Worm (Caenorhabditis elegans) whole organism, young adult: ENCODE measurements around the gene lin-52.

Experiments used
- B0019.2 ChIP-seq: fragments of 200-800 bp; sonication (Bioruptor generic); conservative IDR thresholded peaks from 2 replicates; pipeline ENCODE4 v1.3.6; 2022; ENCODE audit warnings: missing genetic modification reagents, missing genetic modification characterization, missing compliant biosample characterization
- B0035.1 ChIP-seq: sonication (generic microtip); optimal IDR thresholded peaks from 2 replicates; lab custom pipeline; 2016; ENCODE audit warnings: missing genetic modification characterization, mild to moderate bottlenecking, missing compliant biosample characterization, missing genotype, missing genetic modification reagents
- B0261.1 ChIP-seq: sonication (generic microtip); optimal IDR thresholded peaks from 2 replicates; lab custom pipeline; 2016; ENCODE audit warnings: mild to moderate bottlenecking, missing genetic modification characterization, moderate library complexity, missing compliant biosample characterization
- D2030.7 ChIP-seq: fragments of 200-800 bp; sonication (Bioruptor generic); IDR thresholded peaks from 2 replicates; pipeline ENCODE4 v1.3.6; 2022; ENCODE audit warnings: missing genetic modification reagents, missing genetic modification characterization, missing compliant biosample characterization
- F22D6.2 ChIP-seq: sonication (generic microtip); optimal IDR thresholded peaks from 2 replicates; lab custom pipeline; 2016; ENCODE audit warnings: mild to moderate bottlenecking, missing genetic modification characterization, missing compliant biosample characterization
- F33H1.4 ChIP-seq: fragments of 200-800 bp; sonication (Bioruptor generic); IDR thresholded peaks from 2 replicates; pipeline ENCODE4 v1.3.6; 2022; ENCODE audit warnings: missing genetic modification reagents, missing genetic modification characterization, missing compliant biosample characterization
- F37B4.10 ChIP-seq: fragments of 200-800 bp; sonication (Bioruptor generic); IDR thresholded peaks from 2 replicates; pipeline ENCODE4 v1.3.6; 2022; ENCODE audit warnings: missing genetic modification characterization, missing compliant biosample characterization
- F49E8.2 ChIP-seq: sonication (generic microtip); optimal IDR thresholded peaks from 3 replicates; lab custom pipeline; 2017; ENCODE audit warnings: missing genetic modification characterization, mild to moderate bottlenecking, missing compliant biosample characterization, antibody characterized with exemption, moderate library complexity; ENCODE audit not compliant: insufficient read depth
- F52B5.7 ChIP-seq: sonication (generic microtip); optimal IDR thresholded peaks from 2 replicates; lab custom pipeline; 2016; ENCODE audit warnings: mild to moderate bottlenecking, missing genetic modification characterization, missing compliant biosample characterization
- aptf-2 ChIP-seq: fragments of 200-800 bp; sonication (Bioruptor generic); conservative IDR thresholded peaks from 2 replicates; pipeline ENCODE4 v1.3.6; 2022; ENCODE audit warnings: missing genetic modification reagents, missing genetic modification characterization, missing compliant biosample characterization
- aptf-3 ChIP-seq: fragments of 200-800 bp; sonication (Bioruptor generic); IDR thresholded peaks from 2 replicates; pipeline ENCODE4 v1.3.6; 2022; ENCODE audit warnings: missing genetic modification characterization, missing compliant biosample characterization
- attf-5 ChIP-seq: fragments of 200-800 bp; sonication (Bioruptor generic); optimal IDR thresholded peaks from 2 replicates; lab custom pipeline; 2018; ENCODE audit warnings: mild to moderate bottlenecking, missing genetic modification characterization, missing compliant biosample characterization
- bed-1 ChIP-seq: fragments of 200-800 bp; sonication (Bioruptor generic); IDR thresholded peaks from 2 replicates; pipeline ENCODE4 v1.3.6; 2022; ENCODE audit warnings: missing genetic modification reagents, missing genetic modification characterization, missing compliant biosample characterization
- ccch-3 ChIP-seq: fragments of 200-800 bp; sonication (Bioruptor generic); optimal IDR thresholded peaks from 2 replicates; lab custom pipeline; 2018; ENCODE audit warnings: mild to moderate bottlenecking, missing genetic modification characterization, missing compliant biosample characterization
- cebp-1 ChIP-seq, 2 experiments: fragments of 200-800 bp in 1 of 2; sonication (Bioruptor generic) in 1 of 2; sonication (generic microtip) in 1 of 2; IDR thresholded peaks in 1 of 2; optimal IDR thresholded peaks in 1 of 2; 2 replicates each; pipeline versions ENCODE4 v1.3.6 to Lab custom; 2017 to 2022; ENCODE audit warnings: missing compliant biosample characterization in 2 of 2, missing genetic modification characterization in 2 of 2, mild to moderate bottlenecking in 1 of 2, missing genetic modification reagents in 1 of 2, moderate library complexity in 1 of 2
- ceh-79 ChIP-seq: sonication (generic microtip); optimal IDR thresholded peaks from 2 replicates; lab custom pipeline; 2017; ENCODE audit warnings: mild to moderate bottlenecking, missing genetic modification characterization, missing compliant biosample characterization
- die-1 ChIP-seq: sonication (generic microtip); optimal IDR thresholded peaks from 2 replicates; lab custom pipeline; 2016; ENCODE audit warnings: missing genotype, mild to moderate bottlenecking, missing genetic modification characterization, missing compliant biosample characterization
- dox-1 ChIP-seq: fragments of 200-800 bp; sonication (Bioruptor generic); IDR thresholded peaks from 2 replicates; pipeline ENCODE4 v1.3.6; 2022; ENCODE audit warnings: missing genetic modification reagents, missing genetic modification characterization, missing compliant biosample characterization
- dpff-1 ChIP-seq: sonication (generic microtip); optimal IDR thresholded peaks from 2 replicates; lab custom pipeline; 2017; ENCODE audit warnings: mild to moderate bottlenecking, missing genetic modification characterization, missing compliant biosample characterization
- egrh-3 ChIP-seq: fragments of 200-800 bp; sonication (Bioruptor generic); IDR thresholded peaks from 2 replicates; pipeline ENCODE4 v1.3.6; 2022; ENCODE audit warnings: missing genetic modification reagents, missing genetic modification characterization, missing compliant biosample characterization
- hlh-12 ChIP-seq: sonication (generic microtip); optimal IDR thresholded peaks from 2 replicates; lab custom pipeline; 2016; ENCODE audit warnings: missing genetic modification characterization, missing compliant biosample characterization
- hlh-26 ChIP-seq: fragments of 200-800 bp; sonication (Bioruptor generic); conservative IDR thresholded peaks from 2 replicates; pipeline ENCODE4 v1.3.6; 2022; ENCODE audit warnings: missing genetic modification reagents, missing genetic modification characterization, missing compliant biosample characterization
- hrde-1 ChIP-seq: sonication (generic microtip); optimal IDR thresholded peaks from 2 replicates; lab custom pipeline; 2016; ENCODE audit warnings: missing genetic modification characterization, mild to moderate bottlenecking, missing compliant biosample characterization, moderate library complexity, missing genotype, missing genetic modification reagents, borderline replicate concordance
- lag-1 ChIP-seq: fragments of 200-800 bp; sonication (Bioruptor generic); IDR thresholded peaks from 2 replicates; pipeline ENCODE4 v1.3.6; 2022; ENCODE audit warnings: missing genetic modification reagents, missing genetic modification characterization, missing compliant biosample characterization
- let-607 ChIP-seq, 2 experiments: fragments of 200-800 bp in 1 of 2; sonication (Bioruptor generic) in 1 of 2; sonication (generic microtip) in 1 of 2; optimal IDR thresholded peaks; 2 replicates each; lab custom pipeline; 2016 to 2018; ENCODE audit warnings: mild to moderate bottlenecking in 2 of 2, missing compliant biosample characterization in 2 of 2, missing genetic modification characterization in 2 of 2, moderate library complexity in 2 of 2, missing genotype in 1 of 2
- lin-26 ChIP-seq: fragments of 200-800 bp; sonication (Bioruptor generic); IDR thresholded peaks from 2 replicates; pipeline ENCODE4 v1.3.6; 2022; ENCODE audit warnings: missing genetic modification reagents, missing genetic modification characterization, missing compliant biosample characterization
- lir-1 ChIP-seq: fragments of 200-800 bp; sonication (Bioruptor generic); conservative IDR thresholded peaks from 2 replicates; pipeline ENCODE4 v1.3.6; 2022; ENCODE audit warnings: missing genetic modification reagents, missing genetic modification characterization, missing compliant biosample characterization
- lsl-1 ChIP-seq: fragments of 200-800 bp; sonication (Bioruptor generic); optimal IDR thresholded peaks from 2 replicates; lab custom pipeline; 2018; ENCODE audit warnings: mild to moderate bottlenecking, missing genetic modification characterization, moderate library complexity, missing compliant biosample characterization
- madf-8 ChIP-seq: fragments of 200-800 bp; sonication (Bioruptor generic); conservative IDR thresholded peaks from 2 replicates; pipeline ENCODE4 v1.3.6; 2022; ENCODE audit warnings: missing genetic modification reagents, missing genetic modification characterization, missing compliant biosample characterization
- mxl-1 ChIP-seq: sonication (generic microtip); optimal IDR thresholded peaks from 2 replicates; lab custom pipeline; 2016; ENCODE audit warnings: missing genetic modification characterization, missing compliant biosample characterization
- nfya-1 ChIP-seq: sonication (generic microtip); optimal IDR thresholded peaks from 2 replicates; lab custom pipeline; 2017; ENCODE audit warnings: antibody characterized with exemption, missing compliant biosample characterization, missing genetic modification characterization, borderline replicate concordance; ENCODE audit not compliant: insufficient read depth
- nfya-2 ChIP-seq: fragments of 200-800 bp; sonication (Bioruptor generic); IDR thresholded peaks from 2 replicates; pipeline ENCODE4 v1.3.6; 2022; ENCODE audit warnings: missing genetic modification reagents, missing genetic modification characterization, missing compliant biosample characterization
- nfyb-1 ChIP-seq: fragments of 200-800 bp; sonication (Bioruptor generic); IDR thresholded peaks from 2 replicates; pipeline ENCODE4 v1.3.6; 2022; ENCODE audit warnings: missing genetic modification reagents, missing genetic modification characterization, missing compliant biosample characterization
- pha-4 ChIP-seq: fragments of 150-350 bp; sonication (generic microtip); optimal IDR thresholded peaks from 2 replicates; lab custom pipeline; 2014; ENCODE audit warnings: missing biosample characterization, missing genetic modification reagents, missing genetic modification characterization
- rcor-1 ChIP-seq: fragments of 200-800 bp; sonication (Bioruptor generic); IDR thresholded peaks from 2 replicates; pipeline ENCODE4 v1.3.6; 2022; ENCODE audit warnings: missing genetic modification reagents, missing genetic modification characterization, missing compliant biosample characterization
- rec-8 ChIP-seq, 2 experiments: sonication (generic microtip); optimal IDR thresholded peaks; 2 replicates each; lab custom pipeline; 2016; ENCODE audit warnings: mild to moderate bottlenecking in 2 of 2, missing genetic modification characterization in 2 of 2, missing genetic modification reagents in 2 of 2, missing genotype in 2 of 2, missing biosample characterization in 1 of 2, missing compliant biosample characterization in 1 of 2, moderate library complexity in 1 of 2
- repo-1 ChIP-seq: sonication (generic microtip); optimal IDR thresholded peaks from 2 replicates; lab custom pipeline; 2017; ENCODE audit warnings: mild to moderate bottlenecking, missing genetic modification characterization, missing compliant biosample characterization
- rpc-1 ChIP-seq, 2 experiments: fragments of 150-350 bp in 1 of 2; sonication (generic microtip) in 1 of 2; optimal IDR thresholded peaks; 2 replicates each; lab custom pipeline; 2014 to 2018; ENCODE audit warnings: missing biosample characterization in 1 of 2, missing genetic modification characterization in 1 of 2, missing genetic modification reagents in 1 of 2, missing genotype in 1 of 2
- sea-2 ChIP-seq: fragments of 200-800 bp; sonication (Bioruptor generic); IDR thresholded peaks from 2 replicates; pipeline ENCODE4 v1.3.6; 2022; ENCODE audit warnings: missing genetic modification characterization, missing compliant biosample characterization
- tbp1 ChIP-seq: fragments of 200-800 bp; sonication (Bioruptor generic); optimal IDR thresholded peaks from 2 replicates; lab custom pipeline; 2018; ENCODE audit warnings: mild to moderate bottlenecking, missing genetic modification characterization, missing compliant biosample characterization
- tlf-1 ChIP-seq: fragments of 200-800 bp; sonication (Bioruptor generic); optimal IDR thresholded peaks from 2 replicates; lab custom pipeline; 2018; ENCODE audit warnings: mild to moderate bottlenecking, missing genetic modification characterization, missing compliant biosample characterization
- zfh-2 ChIP-seq: fragments of 200-800 bp; sonication (Bioruptor generic); conservative IDR thresholded peaks from 2 replicates; pipeline ENCODE4 v1.3.6; 2022; ENCODE audit warnings: missing genetic modification reagents, missing genetic modification characterization, missing compliant biosample characterization
- zim-3 ChIP-seq: sonication (generic microtip); optimal IDR thresholded peaks from 2 replicates; lab custom pipeline; 2017; ENCODE audit warnings: mild to moderate bottlenecking, missing genetic modification characterization, moderate library complexity, missing compliant biosample characterization
- ztf-22 ChIP-seq: fragments of 200-800 bp; sonication (Bioruptor generic); optimal IDR thresholded peaks from 2 replicates; lab custom pipeline; 2018; ENCODE audit warnings: mild to moderate bottlenecking, missing genetic modification characterization, moderate library complexity, missing compliant biosample characterization
- ztf-25 ChIP-seq: fragments of 200-800 bp; sonication (Bioruptor generic); IDR thresholded peaks from 2 replicates; pipeline ENCODE4 v1.3.6; 2022; ENCODE audit warnings: missing genetic modification reagents, missing genetic modification characterization, missing compliant biosample characterization
- ztf-3 ChIP-seq: fragments of 200-800 bp; sonication (Bioruptor generic); optimal IDR thresholded peaks from 2 replicates; lab custom pipeline; 2018; ENCODE audit warnings: mild to moderate bottlenecking, missing genetic modification characterization, missing compliant biosample characterization

The lin-52 gene

ce11 chrIII:9824330-9824934 is at the start of gene lin-52 (continued):
- TF ChIP-seq F22D6.2 (no peak), cebp-1 (GFP tag; IDR thresholded peaks at IDR 0.05; lab: Robert Waterston, UW) (0 out of 2 replicates have a peak, but pooled peaks have one; percentile 24), cebp-1 (tag; optimal IDR thresholded peaks at IDR 0.05; lab: Kevin White, UChicago) (peak; percentile 71), D2030.7 (GFP tag; lab: Robert Waterston, UW) (no peak), F52B5.7 (tag; lab: Kevin White, UChicago) (no peak), repo-1 (tag; lab: Kevin White, UChicago) (peak; percentile 83), ccch-3 (GFP tag; lab: Kevin White, UChicago) (no peak), dpff-1 (tag; lab: Kevin White, UChicago) (no peak), hrde-1 (tag; lab: Kevin White, UChicago) (no peak), tlf-1 (GFP tag; lab: Kevin White, UChicago) (peak; percentile 82), dox-1 (GFP tag; lab: Robert Waterston, UW) (no peak), mxl-1 (tag; lab: Kevin White, UChicago) (no peak), hlh-26 (GFP tag; lab: Robert Waterston, UW) (no peak), lir-1 (no peak), lsl-1 (GFP tag; lab: Kevin White, UChicago) (no peak), nfya-1 (tag; lab: Kevin White, UChicago) (no peak), die-1 (no peak), rec-8 (tag; optimal IDR thresholded peaks at IDR 0.05; lab: Kevin White, UChicago) (no peak), F37B4.10 (GFP tag; lab: Robert Waterston, UW) (no peak), nfyb-1 (GFP tag; lab: Robert Waterston, UW) (0 out of 2 replicates have a peak, but pooled peaks have one; percentile 58), aptf-3 (no peak), lag-1 (GFP tag; lab: Robert Waterston, UW) (no peak), attf-5 (GFP tag; lab: Kevin White, UChicago) (no peak), ztf-25 (GFP tag; lab: Robert Waterston, UW) (no peak), pha-4 (no peak), egrh-3 (no peak), B0019.2 (GFP tag; lab: Robert Waterston, UW) (no peak), tbp1 (GFP tag; lab: Kevin White, UChicago) (peak; percentile 11), ceh-79 (tag; lab: Kevin White, UChicago) (no peak), aptf-2 (no peak), F33H1.4 (GFP tag; lab: Robert Waterston, UW) (no peak), sea-2 (GFP tag; lab: Robert Waterston, UW) (no peak), rpc-1 (optimal IDR thresholded peaks at IDR 0.05; lab: Kevin White, UChicago) (no peak), rpc-1 (tag; optimal IDR thresholded peaks at IDR 0.05; lab: Kevin White, UChicago) (no peak), B0035.1 (tag; lab: Kevin White, UChicago) (peak; percentile 31), let-607 (tag; optimal IDR thresholded peaks at IDR 0.05; lab: Kevin White, UChicago) (peak in 1 of 2 experiments; percentile 11), ztf-22 (no peak), hlh-12 (no peak), F49E8.2 (tag; lab: Kevin White, UChicago) (no peak), zfh-2 (no peak), nfya-2 (GFP tag; lab: Robert Waterston, UW) (no peak), B0261.1 (tag; lab: Kevin White, UChicago) (no peak), bed-1 (GFP tag; lab: Robert Waterston, UW) (no peak), madf-8 (GFP tag; lab: Robert Waterston, UW) (no peak), zim-3 (tag; lab: Kevin White, UChicago) (no peak), rcor-1 (peak; percentile 18; the same call in 1 of the 2 replicates), lin-26 (GFP tag; lab: Robert Waterston, UW) (no peak), ztf-3 (GFP tag; lab: Kevin White, UChicago) (no peak)
